Worm (Caenorhabditis elegans) whole organism, young adult: ENCODE measurements around the gene lipl-3.

Source experiments
- repo-1 ChIP-seq: sonication (generic microtip); optimal IDR thresholded peaks from 2 replicates; lab custom pipeline; 2017; ENCODE audit warnings: mild to moderate bottlenecking, missing genetic modification characterization, missing compliant biosample characterization

Gene lipl-3

ce11 chrV:472589-472988, 51.4 kb downstream of the lipl-3 start, which contains the start of gene srt-31 (continued):
- no peak for TF ChIP-seq repo-1 (tag; lab: Kevin White, UChicago)
- TF ChIP-seq, all 124 proteins: peak for 0
